Worm (Caenorhabditis elegans): Measurements from ENCODE around the gene clec-59.
"Not testable (repeated sequence)": the region's sequence is repeated elsewhere in the genome, so short reads cannot be mapped to it uniquely, and the experiment has no call there.

clec-59 gene

DNA sequence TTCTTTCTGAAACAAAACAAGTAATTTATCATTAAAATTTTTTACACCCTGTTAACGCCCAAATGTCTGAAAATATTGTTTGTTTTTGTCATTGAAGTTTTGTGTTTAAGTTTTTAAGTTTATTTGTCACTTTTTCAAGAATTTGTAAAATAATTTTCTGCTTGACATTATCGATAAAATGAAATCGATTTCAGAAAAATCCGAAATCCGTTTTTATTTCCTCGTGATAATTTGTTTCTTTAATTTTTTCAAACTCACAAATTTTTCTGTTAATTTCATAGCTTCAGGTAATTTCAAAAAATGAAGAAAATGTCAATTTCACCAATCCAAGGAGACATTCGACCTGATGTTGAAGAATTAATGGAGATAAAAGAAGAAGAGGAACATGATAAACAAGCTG, 16.7 kb upstream of the clec-59 start, which contains the start of gene ZK666.12:
Gene ZK666.12 (plus strand): TSS at position 301 of the 400 bp plus-strand sequence.
- TF ChIP-seq ceh-28 (tag; optimal IDR thresholded peaks at IDR 0.05), result no peak
- TF ChIP-seq nhr-237 (tag; optimal IDR thresholded peaks at IDR 0.05), result no peak
- no peak for TF ChIP-seq eor-1 (tag; optimal IDR thresholded peaks at IDR 0.05)
- TF ChIP-seq mml-1 (tag; optimal IDR thresholded peaks at IDR 0.05), result no peak
- TF ChIP-seq ceh-9 (tag; optimal IDR thresholded peaks at IDR 0.05), result no peak
- TF ChIP-seq aly-2 (tag; optimal IDR thresholded peaks at IDR 0.05), result no peak
- TF ChIP-seq lsy-12 (tag; optimal IDR thresholded peaks at IDR 0.05), result no peak
- TF ChIP-seq ztf-11 (tag; optimal IDR thresholded peaks at IDR 0.05), result no peak
- TF ChIP-seq elt-3 (tag; optimal IDR thresholded peaks at IDR 0.05), result no peak
- TF ChIP-seq zag-1 (tag; optimal IDR thresholded peaks at IDR 0.05), result no peak
- no peak for TF ChIP-seq sea-2 (GFP tag; optimal IDR thresholded peaks at IDR 0.05)
- no peak for TF ChIP-seq tbx-2 (tag; optimal IDR thresholded peaks at IDR 0.05)

DNA sequence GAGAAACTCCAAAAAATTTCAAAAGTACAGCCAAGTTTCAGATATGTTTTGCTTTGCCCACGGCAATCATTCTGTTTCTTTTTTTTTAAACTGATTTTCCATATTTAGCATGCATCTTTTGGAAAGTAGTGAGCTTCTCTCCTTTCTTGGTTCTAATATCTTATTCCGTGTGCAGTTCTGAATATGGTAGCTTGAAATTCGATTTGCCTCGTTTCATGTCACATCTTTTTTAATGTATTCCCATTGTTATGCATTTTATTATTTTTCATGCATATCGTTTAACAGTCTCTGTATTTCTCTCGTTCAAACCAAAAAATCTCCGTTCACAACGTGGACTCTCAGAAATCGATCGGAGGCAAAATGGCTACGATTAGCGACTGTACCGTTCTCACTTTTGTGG, 15.2 kb upstream of the clec-59 start, which contains the start of gene ZK666.14:
Gene ZK666.14 (plus strand): TSS at position 301 of the 400 bp plus-strand sequence.
- TF ChIP-seq egl-5 (tag; optimal IDR thresholded peaks at IDR 0.05), result no peak
- no peak for TF ChIP-seq nhr-77 (tag; optimal IDR thresholded peaks at IDR 0.05)
- TF ChIP-seq skn-1 (tag; optimal IDR thresholded peaks at IDR 0.05), result no peak
- no peak for TF ChIP-seq unc-62 (GFP tag; optimal IDR thresholded peaks at IDR 0.05)
- TF ChIP-seq tbx-2 (tag; optimal IDR thresholded peaks at IDR 0.05), result no peak
- no peak for TF ChIP-seq lin-39 (tag; optimal IDR thresholded peaks at IDR 0.05)
- TF ChIP-seq pha-4 (tag; optimal IDR thresholded peaks at IDR 0.05), result no peak
- TF ChIP-seq nhr-237 (tag; optimal IDR thresholded peaks at IDR 0.05), result no peak
- no peak for TF ChIP-seq nhr-11 (tag; optimal IDR thresholded peaks at IDR 0.05)
- TF ChIP-seq nhr-12 (tag; optimal IDR thresholded peaks at IDR 0.05), result no peak
- no peak for TF ChIP-seq eor-1 (tag; optimal IDR thresholded peaks at IDR 0.05)
- no peak for TF ChIP-seq ceh-16 (tag; optimal IDR thresholded peaks at IDR 0.05)
- no peak for TF ChIP-seq nfya-1 (tag; optimal IDR thresholded peaks at IDR 0.05; ENCODE audit: insufficient read depth)
- no peak for TF ChIP-seq aly-2 (tag; optimal IDR thresholded peaks at IDR 0.05)
- TF ChIP-seq fos-1 (tag; optimal IDR thresholded peaks at IDR 0.05), result no peak

DNA sequence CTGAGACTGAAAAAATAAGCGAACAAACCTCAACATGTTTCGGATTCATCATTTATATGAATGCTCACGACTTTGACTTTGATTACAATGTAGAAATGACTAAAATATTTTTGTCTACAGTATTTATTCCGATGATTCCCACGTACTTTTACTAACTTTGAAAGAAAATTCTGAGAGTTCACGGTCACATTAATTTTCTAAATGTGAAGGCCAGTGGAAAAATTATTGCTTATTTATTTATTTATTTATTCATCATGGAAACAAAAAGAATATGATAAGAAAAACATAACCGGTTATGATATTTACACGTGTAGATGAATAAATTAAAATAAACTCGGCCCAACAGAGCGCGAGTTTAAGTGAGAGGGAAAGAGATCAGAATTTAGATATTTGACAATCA, 13.8 kb upstream of the clec-59 start, which contains the start of gene ZK666.8:
Gene ZK666.8 (minus strand): TSS at position 101 of the 400 bp plus-strand sequence.
- TF ChIP-seq nhr-25, elt-3, pha-4 (tag; optimal IDR thresholded peaks at IDR 0.05): not testable (repeated sequence)

DNA sequence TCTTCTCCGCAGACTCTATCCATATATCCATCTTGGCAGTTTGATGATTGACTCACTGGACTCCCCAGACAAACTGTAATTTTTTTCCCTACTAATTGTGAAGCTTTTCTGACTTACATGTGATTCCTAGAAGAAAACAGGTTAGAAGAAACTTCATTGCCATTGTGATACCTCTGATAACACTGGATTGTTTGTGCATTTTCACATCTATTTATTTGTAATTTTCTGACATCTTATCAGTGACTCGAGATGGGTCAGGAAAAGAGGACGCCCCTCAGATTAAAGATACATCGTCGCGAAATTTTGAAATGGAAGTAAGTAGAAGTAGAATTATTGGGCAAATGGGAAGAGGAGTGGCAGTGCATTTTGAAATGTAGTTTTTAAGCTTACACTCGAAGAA, 11.1 kb upstream of the clec-59 start, which contains the start of gene clec-61:
Gene clec-61 (minus strand): TSS at position 209 of the 400 bp plus-strand sequence.
- TF ChIP-seq fos-1 (tag; optimal IDR thresholded peaks at IDR 0.05), result no peak
- no peak for TF ChIP-seq nhr-76 (tag; optimal IDR thresholded peaks at IDR 0.05)
- no peak for TF ChIP-seq nhr-28 (tag; optimal IDR thresholded peaks at IDR 0.05)
- TF ChIP-seq egl-5 (tag; optimal IDR thresholded peaks at IDR 0.05), result no peak
- TF ChIP-seq ztf-4 (tag; optimal IDR thresholded peaks at IDR 0.05), result no peak
- TF ChIP-seq lin-39 (tag; optimal IDR thresholded peaks at IDR 0.05), result no peak
- TF ChIP-seq mdl-1 (tag; optimal IDR thresholded peaks at IDR 0.05), result no peak
- no peak for TF ChIP-seq elt-2 (tag; optimal IDR thresholded peaks at IDR 0.05)
- no peak for TF ChIP-seq egl-27 (tag; optimal IDR thresholded peaks at IDR 0.05)
- TF ChIP-seq nhr-67 (tag; optimal IDR thresholded peaks at IDR 0.05), result no peak
- TF ChIP-seq fkh-2 (tag; optimal IDR thresholded peaks at IDR 0.05), result no peak
- no peak for TF ChIP-seq nhr-77 (tag; optimal IDR thresholded peaks at IDR 0.05)
- no peak for TF ChIP-seq skn-1 (tag; optimal IDR thresholded peaks at IDR 0.05)
- TF ChIP-seq ceh-9 (tag; optimal IDR thresholded peaks at IDR 0.05), result no peak
- TF ChIP-seq ceh-16 (tag; optimal IDR thresholded peaks at IDR 0.05), result no peak
- TF ChIP-seq R02D3.7 (tag; optimal IDR thresholded peaks at IDR 0.05), result no peak
- TF ChIP-seq ztf-11 (tag; optimal IDR thresholded peaks at IDR 0.05), result no peak
- no peak for TF ChIP-seq mml-1 (tag; optimal IDR thresholded peaks at IDR 0.05)
- no peak for TF ChIP-seq nhr-43 (tag; optimal IDR thresholded peaks at IDR 0.05; ENCODE audit: poor library complexity, severe bottlenecking)

DNA sequence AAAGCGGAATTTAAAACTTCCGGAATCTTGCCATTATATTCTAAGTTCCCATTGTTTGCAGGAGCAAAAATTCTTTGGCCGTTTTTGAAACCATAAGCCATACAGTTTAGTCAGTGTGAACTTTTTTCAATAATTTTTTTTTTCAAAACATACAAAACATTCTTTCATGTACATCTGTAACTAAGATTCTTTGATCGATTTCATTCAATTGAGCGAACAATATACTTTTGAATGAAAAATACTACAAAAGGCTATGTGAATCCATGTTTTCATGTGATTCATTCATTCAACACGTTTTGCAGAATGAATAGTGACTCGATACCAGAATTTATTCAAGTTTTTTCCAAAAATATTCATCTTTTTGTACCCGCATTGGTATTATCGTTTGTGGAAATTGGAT, 7.5 kb upstream of the clec-59 start, which contains the start of gene ZK666.15:
Gene ZK666.15 (plus strand): TSS at position 301 of the 400 bp plus-strand sequence.
- TF ChIP-seq aly-2 (tag; optimal IDR thresholded peaks at IDR 0.05) (no peak), skn-1 (tag; optimal IDR thresholded peaks at IDR 0.05) (no peak), nhr-67 (tag; optimal IDR thresholded peaks at IDR 0.05) (no peak), nfya-1 (tag; optimal IDR thresholded peaks at IDR 0.05; ENCODE audit: insufficient read depth) (no peak), nhr-43 (tag; optimal IDR thresholded peaks at IDR 0.05; ENCODE audit: poor library complexity, severe bottlenecking) (no peak), mdl-1 (tag; optimal IDR thresholded peaks at IDR 0.05) (no peak)

Measured in whole organism, L3 larva.